Worm (Caenorhabditis elegans) whole organism, mixed stage, embryonic: ENCODE measurements around the gene Y11D7A.7.

Experiments used
- M03D4.4 ChIP-seq: sonication (generic microtip); optimal IDR thresholded peaks from 2 replicates; lab custom pipeline; 2017; ENCODE audit warnings: mild to moderate bottlenecking, missing genetic modification characterization, missing compliant biosample characterization
- elt-1 ChIP-seq: sonication (generic microtip); optimal IDR thresholded peaks from 2 replicates; lab custom pipeline; 2017; ENCODE audit warnings: missing genetic modification characterization, mild to moderate bottlenecking, missing compliant biosample characterization, antibody characterized with exemption, moderate library complexity, borderline replicate concordance; ENCODE audit not compliant: insufficient read depth
- lsy-2 ChIP-seq: fragments of 150-350 bp; optimal IDR thresholded peaks from 2 replicates; lab custom pipeline; 2014; ENCODE audit warnings: missing biosample characterization, missing genetic modification characterization
- nhr-12 ChIP-seq: fragments of 150-350 bp; optimal IDR thresholded peaks from 2 replicates; lab custom pipeline; 2014; ENCODE audit warnings: missing biosample characterization, missing genetic modification characterization
- unc-62 ChIP-seq: fragments of 150-350 bp; optimal IDR thresholded peaks from 2 replicates; lab custom pipeline; 2014; ENCODE audit warnings: missing biosample characterization, missing genetic modification reagents, missing genetic modification characterization
- ztf-11 ChIP-seq: fragments of 150-350 bp; optimal IDR thresholded peaks from 2 replicates; lab custom pipeline; 2014; ENCODE audit warnings: missing biosample characterization, missing genetic modification characterization

DNA sequence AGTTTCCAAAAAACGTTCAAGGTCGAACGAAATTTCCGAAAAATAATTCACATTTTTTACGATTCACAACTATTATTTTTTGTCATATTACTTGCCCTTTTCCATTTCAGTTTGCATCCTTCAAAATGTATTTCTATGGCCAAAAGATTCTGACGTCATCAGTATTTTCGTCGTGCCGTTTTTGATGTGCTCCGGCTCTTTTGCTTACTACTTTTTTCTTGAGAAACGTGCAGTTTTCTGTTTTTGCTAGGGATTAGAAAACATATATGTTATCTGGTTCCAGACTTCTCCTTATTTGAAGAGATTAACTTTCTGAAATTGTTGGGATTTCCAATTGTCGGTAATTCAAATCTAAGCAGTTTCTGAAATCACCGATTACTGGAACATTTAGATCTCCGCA is 33.5 kb upstream of the Y11D7A.7 start:
- no peak for TF ChIP-seq M03D4.4 (tag; lab: Kevin White, UChicago)
- TF ChIP-seq unc-62 (GFP tag; lab: Kevin White, UChicago): no peak
- no peak for TF ChIP-seq lsy-2
- no peak for TF ChIP-seq ztf-11 (tag; lab: Kevin White, UChicago)
- no peak for TF ChIP-seq elt-1
- no peak for TF ChIP-seq nhr-12 (tag; lab: Kevin White, UChicago)
